Worm (Caenorhabditis elegans): ENCODE data around the gene F52E4.5.

ce11 chrX:3067052-3067451 is 20.1 kb downstream of the F52E4.5 start:
- TF ChIP-seq ama-1 (optimal IDR thresholded peaks at IDR 0.05) (no peak), tbx-37 (GFP tag; conservative IDR thresholded peaks at IDR 0.05) (no peak), tra-4 (tag; optimal IDR thresholded peaks at IDR 0.05) (no peak), aly-1 (tag; optimal IDR thresholded peaks at IDR 0.05) (no peak), ets-7 (tag; optimal IDR thresholded peaks at IDR 0.05) (no peak), tbx-11 (GFP tag; IDR thresholded peaks at IDR 0.05) (no peak), hnd-1 (tag; optimal IDR thresholded peaks at IDR 0.05) (no peak), flt-1 (GFP tag; IDR thresholded peaks at IDR 0.05) (no peak), scrt-1 (GFP tag; IDR thresholded peaks at IDR 0.05) (no peak), ceh-13 (GFP tag; optimal IDR thresholded peaks at IDR 0.05) (no peak), sea-1 (GFP tag; conservative IDR thresholded peaks at IDR 0.05) (no peak), B0310.2 (tag; optimal IDR thresholded peaks at IDR 0.05) (no peak), hmbx-1 (tag; optimal IDR thresholded peaks at IDR 0.05) (no peak)
